Fruit fly (Drosophila melanogaster) Kc167 (cell line): Measurements from ENCODE around the gene cv-c.

Experiments used
- insv ChIP-seq: fragments of >200 bp; optimal IDR thresholded peaks from 3 replicates; lab custom pipeline; 2018; ENCODE audit warnings: missing external identifiers
- psq ChIP-seq: fragments of >200 bp; optimal IDR thresholded peaks from 2 replicates; lab custom pipeline; 2017; ENCODE audit warnings: missing external identifiers
- ttk ChIP-seq: sonication (Bioruptor generic); optimal IDR thresholded peaks from 2 replicates; lab custom pipeline; 2017; ENCODE audit warnings: missing external identifiers

DNA sequence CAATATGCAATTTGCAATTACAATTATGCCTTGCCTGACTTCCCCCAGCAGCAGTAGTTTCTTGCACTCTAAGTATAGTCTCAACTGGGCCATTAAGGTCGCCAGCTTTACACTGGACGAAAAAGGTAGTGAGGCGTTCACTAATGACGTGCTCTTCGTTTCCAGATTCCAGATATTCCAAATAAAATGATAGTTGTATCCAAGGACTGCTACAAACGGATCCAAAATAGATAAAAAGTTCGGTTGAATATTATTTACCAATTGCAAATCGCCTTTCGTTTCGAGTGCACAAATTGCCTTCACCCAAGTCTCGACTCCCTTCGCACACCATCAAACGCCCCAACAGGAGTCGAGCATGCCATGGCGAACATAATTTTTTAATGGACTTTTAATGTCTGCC lies 91.0 kb downstream of the cv-c start:
- TF ChIP-seq ttk (no peak), insv (lab: Kevin White, UChicago) (no peak), psq (lab: Kevin White, UChicago) (no peak)
